Fruit fly (Drosophila melanogaster): ENCODE measurements around the gene Lip1.

The Lip1 gene

dm6 chr2L:10703281-10703680 is 1.9 kb upstream of the Lip1 start, which contains the start of gene CG6415 (continued):
- peak; percentile 81 for TF ChIP-seq unpg (GFP tag; optimal IDR thresholded peaks at IDR 0.05)
- no peak for TF ChIP-seq yki (optimal IDR thresholded peaks at IDR 0.05)
- TF ChIP-seq NK7.1 (GFP tag; optimal IDR thresholded peaks at IDR 0.05) = peak; percentile 48
- peak; percentile 25 for TF ChIP-seq slou (GFP tag; optimal IDR thresholded peaks at IDR 0.05)
- peak; percentile 60 for TF ChIP-seq fd3F (GFP tag; optimal IDR thresholded peaks at IDR 0.05)
- TF ChIP-seq CG12942 (GFP tag; optimal IDR thresholded peaks at IDR 0.05) = peak; percentile 6
- TF ChIP-seq CG8478 (optimal IDR thresholded peaks at IDR 0.05) = no peak
- TF ChIP-seq CG6689 (GFP tag; IDR thresholded peaks at IDR 0.05) = peak; percentile 63
- TF ChIP-seq B-H2 (GFP tag; optimal IDR thresholded peaks at IDR 0.05) = no peak
- peak; percentile 44; the same call in 1 of the 2 replicates for TF ChIP-seq GATAe (GFP tag; conservative IDR thresholded peaks at IDR 0.05)
- no peak for TF ChIP-seq ato (GFP tag; IDR thresholded peaks at IDR 0.05; ENCODE audit: partially characterized antibody)
- TF ChIP-seq CG15011 (GFP tag; optimal IDR thresholded peaks at IDR 0.05) = peak; percentile 46
- TF ChIP-seq crc (GFP tag; optimal IDR thresholded peaks at IDR 0.05) = peak; percentile 52
- TF ChIP-seq CG6791 (GFP tag; IDR thresholded peaks at IDR 0.05; ENCODE audit: partially characterized antibody) = no peak
- peak; percentile 37 for TF ChIP-seq en (GFP tag; optimal IDR thresholded peaks at IDR 0.05)
- 0 out of 2 replicates have a peak, but pooled peaks have one; percentile 21 for TF ChIP-seq crol (GFP tag; IDR thresholded peaks at IDR 0.05)
- no peak for TF ChIP-seq Dbx (GFP tag; IDR thresholded peaks at IDR 0.05)
- no peak for TF ChIP-seq hth (optimal IDR thresholded peaks at IDR 0.05)
- no peak for TF ChIP-seq CkIIα-i1 (GFP tag; IDR thresholded peaks at IDR 0.05)
- TF ChIP-seq cad (GFP tag; optimal IDR thresholded peaks at IDR 0.05) = no peak
- peak; percentile 4; the same call in 1 of the 2 replicates for TF ChIP-seq Ravus (GFP tag; IDR thresholded peaks at IDR 0.05)
- peak; percentile 66 for TF ChIP-seq repo (GFP tag; optimal IDR thresholded peaks at IDR 0.05)
- TF ChIP-seq CG31224 (GFP tag; IDR thresholded peaks at IDR 0.05) = peak; percentile 45; the same call in 1 of the 2 replicates
- no peak for TF ChIP-seq Bgb (GFP tag; IDR thresholded peaks at IDR 0.05; ENCODE audit: partially characterized antibody)
- peak; percentile 53 for TF ChIP-seq B-H1 (GFP tag; IDR thresholded peaks at IDR 0.05)
- TF ChIP-seq Atf-2 (GFP tag; optimal IDR thresholded peaks at IDR 0.05) = peak; percentile 61
- no peak for TF ChIP-seq hbn (GFP tag; IDR thresholded peaks at IDR 0.05; ENCODE audit: partially characterized antibody)
- TF ChIP-seq CG13894 (tag; optimal IDR thresholded peaks at IDR 0.05) = peak; percentile 43
- peak; percentile 23 for TF ChIP-seq Jarid2 (GFP tag; optimal IDR thresholded peaks at IDR 0.05)
- TF ChIP-seq CG31441 (GFP tag; IDR thresholded peaks at IDR 0.05) = peak; percentile 76
- 0 out of 2 replicates have a peak, but pooled peaks have one; percentile 17 for TF ChIP-seq CG10321 (GFP tag; IDR thresholded peaks at IDR 0.05)
- TF ChIP-seq unc-4 (GFP tag; IDR thresholded peaks at IDR 0.05; ENCODE audit: partially characterized antibody) = no peak
- peak; percentile 77 for TF ChIP-seq CG17361 (GFP tag; IDR thresholded peaks at IDR 0.05)
- no peak for TF ChIP-seq CG34224 (GFP tag; IDR thresholded peaks at IDR 0.05; ENCODE audit: partially characterized antibody)
- peak; percentile 71 for TF ChIP-seq CG1792 (GFP tag; optimal IDR thresholded peaks at IDR 0.05)
- no peak for TF ChIP-seq Elba2 (GFP tag; optimal IDR thresholded peaks at IDR 0.05)
- TF ChIP-seq CG34376 (GFP tag; optimal IDR thresholded peaks at IDR 0.05) = peak; percentile 87
- no peak for TF ChIP-seq CG6175 (GFP tag; IDR thresholded peaks at IDR 0.05)
- no peak for TF ChIP-seq CG10431 (GFP tag; optimal IDR thresholded peaks at IDR 0.05)
- no peak for TF ChIP-seq CG1832 (GFP tag; optimal IDR thresholded peaks at IDR 0.05)
- TF ChIP-seq CG10959 (GFP tag; IDR thresholded peaks at IDR 0.05) = peak; percentile 38; the same call in 1 of the 2 replicates
- no peak for TF ChIP-seq ab (GFP tag; optimal IDR thresholded peaks at IDR 0.05)
- no peak for TF ChIP-seq Poxn (GFP tag; IDR thresholded peaks at IDR 0.05)
- no peak for TF ChIP-seq fru (optimal IDR thresholded peaks at IDR 0.05)
- TF ChIP-seq CG14050 (GFP tag; IDR thresholded peaks at IDR 0.05) = peak; percentile 32; the same call in 1 of the 3 replicates
- peak; percentile 50; the same call in 1 of the 3 replicates for TF ChIP-seq CG2889 (GFP tag; IDR thresholded peaks at IDR 0.05)
- TF ChIP-seq CG3995 (GFP tag; optimal IDR thresholded peaks at IDR 0.05) = peak; percentile 26
- peak; percentile 63 for TF ChIP-seq Dip3 (GFP tag; optimal IDR thresholded peaks at IDR 0.05)
- TF ChIP-seq Ets65A (GFP tag) = no peak
- TF ChIP-seq Taf1 (GFP tag; IDR thresholded peaks at IDR 0.05) = peak; percentile 17; the same call in 1 of the 2 replicates
- 0 out of 2 replicates have a peak, but pooled peaks have one; percentile 36 for TF ChIP-seq CG4360 (GFP tag; IDR thresholded peaks at IDR 0.05)
- TF ChIP-seq CG10366 (GFP tag; IDR thresholded peaks at IDR 0.05) = peak; percentile 68
- peak; percentile 94 for TF ChIP-seq sens (GFP tag)
